Fruit fly (Drosophila melanogaster) whole organism, embryonic: ENCODE results near the gene mib2.

Source experiments
- Antp ChIP-seq: fragments of 200-800 bp; sonication (Bioruptor generic); optimal IDR thresholded peaks from 3 replicates; lab custom pipeline; 2016; ENCODE audit warnings: missing biosample characterization, missing genetic modification characterization
- Atf6 ChIP-seq: fragments of 200-800 bp; sonication (Bioruptor generic); IDR thresholded peaks from 2 replicates; pipeline ENCODE4 v1.3.6; 2022; ENCODE audit warnings: missing biosample characterization, missing genetic modification characterization
- CG10147 ChIP-seq: fragments of 200-800 bp; sonication (Bioruptor generic); optimal IDR thresholded peaks from 2 replicates; lab custom pipeline; 2019; ENCODE audit warnings: missing biosample characterization, mild to moderate bottlenecking, missing genetic modification characterization, moderate library complexity
- CG10274 ChIP-seq: fragments of 200-800 bp; sonication (Bioruptor generic); optimal IDR thresholded peaks from 3 replicates; lab custom pipeline; 2017; ENCODE audit warnings: missing biosample characterization, mild to moderate bottlenecking, missing genetic modification characterization
- CG11560 ChIP-seq: fragments of 200-800 bp; sonication (Bioruptor generic); IDR thresholded peaks from 3 replicates; pipeline ENCODE4 v1.3.6; 2022; ENCODE audit warnings: missing biosample characterization, missing genetic modification characterization
- CG13123 ChIP-seq: fragments of 200-800 bp; sonication (Bioruptor generic); optimal IDR thresholded peaks from 2 replicates; lab custom pipeline; 2016; ENCODE audit warnings: missing biosample characterization, missing genetic modification characterization
- CG13894 ChIP-seq: fragments of 200-800 bp; sonication (Bioruptor generic); optimal IDR thresholded peaks from 3 replicates; lab custom pipeline; 2018; ENCODE audit warnings: missing biosample characterization, mild to moderate bottlenecking, missing genetic modification characterization, moderate library complexity
- CG15011 ChIP-seq: fragments of 200-800 bp; sonication (Bioruptor generic); optimal IDR thresholded peaks from 3 replicates; lab custom pipeline; 2018; ENCODE audit warnings: missing biosample characterization, mild to moderate bottlenecking, missing genetic modification characterization
- CG15514 ChIP-seq: fragments of 200-800 bp; sonication (Bioruptor generic); optimal IDR thresholded peaks from 3 replicates; lab custom pipeline; 2017; ENCODE audit warnings: missing biosample characterization, missing genetic modification characterization, mild to moderate bottlenecking, moderate library complexity, missing genetic modification reagents
- CG1603 ChIP-seq: fragments of 200-800 bp; sonication (Bioruptor generic); optimal IDR thresholded peaks from 2 replicates; lab custom pipeline; 2019; ENCODE audit warnings: missing biosample characterization, mild to moderate bottlenecking, missing genetic modification characterization, moderate library complexity
- CG18262 ChIP-seq: fragments of 200-800 bp; optimal IDR thresholded peaks from 3 replicates; lab custom pipeline; 2019; ENCODE audit warnings: missing biosample characterization, mild to moderate bottlenecking, missing genetic modification characterization, moderate library complexity
- CG2199 ChIP-seq: fragments of 200-800 bp; sonication (Bioruptor generic); IDR thresholded peaks from 3 replicates; pipeline ENCODE4 v1.3.6; 2022; ENCODE audit warnings: missing biosample characterization, missing genetic modification characterization
- CG30431 ChIP-seq: fragments of 200-800 bp; sonication (Bioruptor generic); optimal IDR thresholded peaks from 2 replicates; lab custom pipeline; 2017; ENCODE audit warnings: missing biosample characterization, missing genetic modification characterization
- CG31388 ChIP-seq: fragments of 200-800 bp; sonication (Bioruptor generic); optimal IDR thresholded peaks from 2 replicates; lab custom pipeline; 2016; ENCODE audit warnings: missing biosample characterization, missing genetic modification characterization
- CG4360 ChIP-seq: fragments of 200-800 bp; sonication (Bioruptor generic); IDR thresholded peaks from 2 replicates; pipeline ENCODE4 v1.3.6; 2022; ENCODE audit warnings: missing biosample characterization, missing genetic modification characterization
- CG5245 ChIP-seq: fragments of 200-800 bp; sonication (Bioruptor generic); optimal IDR thresholded peaks from 3 replicates; lab custom pipeline; 2016; ENCODE audit warnings: missing biosample characterization, missing genetic modification characterization
- CG6272 ChIP-seq: fragments of 200-800 bp; sonication (Bioruptor generic); IDR thresholded peaks from 2 replicates; pipeline ENCODE4 v1.3.6; 2022; ENCODE audit warnings: missing biosample characterization, missing genetic modification characterization
- CG7556 ChIP-seq: fragments of 200-800 bp; sonication (Bioruptor generic); optimal IDR thresholded peaks from 2 replicates; lab custom pipeline; 2017; ENCODE audit warnings: missing biosample characterization, mild to moderate bottlenecking, missing genetic modification characterization
- CG9609 ChIP-seq: fragments of 200-800 bp; sonication (Bioruptor generic); optimal IDR thresholded peaks from 3 replicates; lab custom pipeline; 2016; ENCODE audit warnings: missing biosample characterization, missing genetic modification characterization
- D19A ChIP-seq: fragments of 200-800 bp; optimal IDR thresholded peaks from 3 replicates; lab custom pipeline; 2019; ENCODE audit warnings: missing biosample characterization, mild to moderate bottlenecking, missing genetic modification characterization, moderate library complexity
- D19B ChIP-seq: fragments of 200-800 bp; sonication (Bioruptor generic); optimal IDR thresholded peaks from 2 replicates; lab custom pipeline; 2017; ENCODE audit warnings: missing biosample characterization, mild to moderate bottlenecking, missing genetic modification characterization
- Dek ChIP-seq: fragments of 200-800 bp; sonication (Bioruptor generic); optimal IDR thresholded peaks from 3 replicates; lab custom pipeline; 2019; ENCODE audit warnings: missing biosample characterization, mild to moderate bottlenecking, missing genetic modification characterization, moderate library complexity
- Elba2 ChIP-seq: fragments of 200-800 bp; sonication (Bioruptor generic); optimal IDR thresholded peaks from 3 replicates; lab custom pipeline; 2016; ENCODE audit warnings: missing biosample characterization, missing genetic modification characterization
- Gsc ChIP-seq: fragments of 200-800 bp; sonication (Bioruptor generic); IDR thresholded peaks from 2 replicates; pipeline ENCODE4 v1.3.6; 2022; ENCODE audit warnings: missing biosample characterization, missing genetic modification characterization
- HLHmδ ChIP-seq: fragments of 200-800 bp; sonication (Bioruptor generic); optimal IDR thresholded peaks from 2 replicates; lab custom pipeline; 2018; ENCODE audit warnings: missing biosample characterization, mild to moderate bottlenecking, missing genetic modification characterization, moderate library complexity
- Lhr ChIP-seq: fragments of 200-800 bp; sonication (Bioruptor generic); optimal IDR thresholded peaks from 3 replicates; lab custom pipeline; 2017; ENCODE audit warnings: mild to moderate bottlenecking, missing biosample characterization, missing genetic modification reagents, missing genetic modification characterization
- MESR4 ChIP-seq: fragments of 200-800 bp; sonication (Bioruptor generic); optimal IDR thresholded peaks from 2 replicates; lab custom pipeline; 2018; ENCODE audit warnings: missing biosample characterization, mild to moderate bottlenecking, missing genetic modification characterization, moderate library complexity
- Mad ChIP-seq: fragments of 200-800 bp; sonication (Bioruptor generic); optimal IDR thresholded peaks from 2 replicates; lab custom pipeline; 2016; ENCODE audit warnings: missing biosample characterization, missing genetic modification characterization
- NfI ChIP-seq: fragments of 200-800 bp; sonication (Bioruptor generic); optimal IDR thresholded peaks from 3 replicates; lab custom pipeline; 2018; ENCODE audit warnings: missing biosample characterization, mild to moderate bottlenecking, missing genetic modification characterization, moderate library complexity
- Oaz ChIP-seq: fragments of 200-800 bp; sonication (Bioruptor generic); IDR thresholded peaks from 2 replicates; pipeline ENCODE4 v1.3.6; 2022; ENCODE audit warnings: missing biosample characterization, missing genetic modification characterization
- Xbp1 ChIP-seq: fragments of 200-800 bp; sonication (Bioruptor generic); optimal IDR thresholded peaks from 3 replicates; lab custom pipeline; 2016; ENCODE audit warnings: missing biosample characterization, mild to moderate bottlenecking, missing genetic modification characterization
- cad ChIP-seq: fragments of >200 bp; optimal IDR thresholded peaks from 2 replicates; lab custom pipeline; 2017; ENCODE audit warnings: missing biosample characterization, missing genetic modification characterization
- cas ChIP-seq: fragments of 200-800 bp; sonication (Bioruptor generic); IDR thresholded peaks from 2 replicates; pipeline ENCODE4 v1.3.6; 2022; ENCODE audit warnings: missing biosample characterization, missing genetic modification characterization
- cg ChIP-seq: fragments of 200-800 bp; sonication (Bioruptor generic); optimal IDR thresholded peaks from 3 replicates; lab custom pipeline; 2019; ENCODE audit warnings: missing biosample characterization, mild to moderate bottlenecking, missing genetic modification characterization, moderate library complexity
- chm ChIP-seq: fragments of 200-800 bp; sonication (Bioruptor generic); IDR thresholded peaks from 2 replicates; pipeline ENCODE4 v1.3.6; 2022; ENCODE audit warnings: missing biosample characterization, missing genetic modification characterization
- ci ChIP-seq: fragments of 200-800 bp; sonication (Bioruptor generic); IDR thresholded peaks from 3 replicates; pipeline ENCODE4 v1.3.6; 2022; ENCODE audit warnings: missing biosample characterization, missing genetic modification characterization
- crp ChIP-seq, 2 experiments: fragments of 200-800 bp; sonication (Bioruptor generic); optimal IDR thresholded peaks; 2 replicates in 1 of 2; 3 replicates in 1 of 2; lab custom pipeline; 2017; ENCODE audit warnings: missing biosample characterization in 2 of 2, missing genetic modification characterization in 2 of 2, mild to moderate bottlenecking in 1 of 2, moderate library complexity in 1 of 2
- fru ChIP-seq: fragments of >200 bp; optimal IDR thresholded peaks from 2 replicates; lab custom pipeline; 2017
- gcm ChIP-seq: fragments of 200-800 bp; sonication (Bioruptor generic); optimal IDR thresholded peaks from 2 replicates; lab custom pipeline; 2019; ENCODE audit warnings: missing biosample characterization, mild to moderate bottlenecking, missing genetic modification characterization, moderate library complexity
- gro ChIP-seq: fragments of 200-800 bp; sonication (Bioruptor generic); optimal IDR thresholded peaks from 2 replicates; lab custom pipeline; 2016; ENCODE audit warnings: missing biosample characterization, missing genetic modification characterization
- ham ChIP-seq: fragments of 200-800 bp; sonication (Bioruptor generic); IDR thresholded peaks from 2 replicates; pipeline ENCODE4 v1.3.6; 2022; ENCODE audit warnings: missing biosample characterization, missing genetic modification characterization
- kah ChIP-seq: fragments of 200-800 bp; sonication (Bioruptor generic); optimal IDR thresholded peaks from 2 replicates; lab custom pipeline; 2018; ENCODE audit warnings: missing biosample characterization, mild to moderate bottlenecking, missing genetic modification characterization
- klu ChIP-seq: fragments of 200-800 bp; sonication (Bioruptor generic); IDR thresholded peaks from 2 replicates; pipeline ENCODE4 v1.3.6; 2022; ENCODE audit warnings: missing biosample characterization, missing genetic modification characterization
- mld ChIP-seq: fragments of 200-800 bp; sonication (Bioruptor generic); IDR thresholded peaks from 3 replicates; pipeline ENCODE4 v1.3.6; 2022; ENCODE audit warnings: missing biosample characterization, missing genetic modification characterization; ENCODE audit not compliant: partially characterized antibody
- onecut ChIP-seq: fragments of 200-800 bp; sonication (Bioruptor generic); IDR thresholded peaks from 2 replicates; pipeline ENCODE4 v1.3.6; 2022; ENCODE audit warnings: missing biosample characterization, missing genetic modification characterization
- pum ChIP-seq: fragments of 200-800 bp; sonication (Bioruptor generic); optimal IDR thresholded peaks from 2 replicates; lab custom pipeline; 2016; ENCODE audit warnings: missing biosample characterization, missing genetic modification characterization
- sr ChIP-seq: fragments of 200-800 bp; sonication (Bioruptor generic); IDR thresholded peaks from 3 replicates; pipeline ENCODE4 v1.3.6; 2022; ENCODE audit warnings: missing biosample characterization, missing genetic modification characterization
- vnd ChIP-seq: fragments of 200-800 bp; sonication (Bioruptor generic); IDR thresholded peaks from 3 replicates; pipeline ENCODE4 v1.3.6; 2022; ENCODE audit warnings: missing biosample characterization, missing genetic modification characterization; ENCODE audit not compliant: partially characterized antibody
- zen ChIP-seq: fragments of 200-800 bp; sonication (Bioruptor generic); optimal IDR thresholded peaks from 3 replicates; lab custom pipeline; 2018; ENCODE audit warnings: missing biosample characterization, mild to moderate bottlenecking, missing genetic modification characterization, moderate library complexity
- zf30C ChIP-seq: fragments of 200-800 bp; sonication (Bioruptor generic); optimal IDR thresholded peaks from 3 replicates; lab custom pipeline; 2018; ENCODE audit warnings: missing biosample characterization, mild to moderate bottlenecking, missing genetic modification characterization

mib2 gene

DNA sequence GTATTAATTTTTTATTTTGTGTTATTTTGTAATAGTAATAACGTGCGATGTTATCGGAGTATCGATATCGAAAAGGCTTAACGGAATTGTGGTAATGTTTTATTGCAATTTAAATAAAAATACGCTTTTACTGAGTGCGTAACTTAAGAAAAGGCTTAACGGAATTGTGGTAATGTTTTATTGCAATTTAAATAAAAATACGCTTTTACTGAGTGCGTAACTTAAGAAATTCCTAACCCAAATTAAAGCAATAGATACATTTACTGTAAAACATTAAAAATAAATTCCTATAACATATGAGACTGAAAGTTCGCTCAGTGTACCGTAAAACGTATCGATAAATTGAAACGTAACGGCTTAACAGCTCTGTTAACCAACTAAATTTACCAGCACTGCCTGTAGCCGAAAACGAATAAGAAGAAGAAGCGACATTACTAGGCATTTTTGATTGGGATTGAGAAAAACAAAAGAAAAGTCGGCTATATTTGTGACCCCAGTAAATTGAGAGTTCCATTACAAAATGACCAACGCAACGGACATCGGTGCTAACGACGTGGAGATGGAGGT lies 17.4 kb downstream of the mib2 start, which contains the start of gene Rpn3 (continued):
- TF ChIP-seq Antp (peak; percentile 68), Lhr (GFP tag; lab: Kevin White, UChicago) (peak; percentile 34), CG6272 (peak; percentile 79), Xbp1 (GFP tag; lab: Kevin White, UChicago) (peak; percentile 84), zf30C (GFP tag; lab: Kevin White, UChicago) (peak; percentile 96), ham (GFP tag; lab: Robert Waterston, UW) (no peak), chm (GFP tag; lab: Robert Waterston, UW) (peak; percentile 70), Dek (peak; percentile 75), CG1603 (tag; lab: Kevin White, UChicago) (peak; percentile 77), sr (GFP tag; lab: Robert Waterston, UW) (peak; percentile 29; the same call in 1 of the 3 replicates), CG4360 (GFP tag; lab: Robert Waterston, UW) (no peak), Oaz (GFP tag; lab: Robert Waterston, UW) (peak; percentile 71), CG2199 (GFP tag; lab: Robert Waterston, UW) (peak; percentile 82; the same call in 2 of the 3 replicates), crp (GFP tag; optimal IDR thresholded peaks at IDR 0.05; lab: Kevin White, UChicago) (peak in 1 of 2 experiments; percentile 26), vnd (GFP tag; lab: Robert Waterston, UW) (peak; percentile 72), CG31388 (GFP tag; lab: Kevin White, UChicago) (peak; percentile 65), CG15011 (no peak), ci (GFP tag; lab: Robert Waterston, UW) (peak; percentile 89), pum (peak; percentile 69), D19A (peak; percentile 70), cad (GFP tag; lab: Kevin White, UChicago) (no peak), cg (GFP tag; lab: Kevin White, UChicago) (no peak), CG5245 (GFP tag; lab: Kevin White, UChicago) (peak; percentile 62), zen (tag; lab: Kevin White, UChicago) (peak; percentile 84), Mad (GFP tag; lab: Kevin White, UChicago) (peak; percentile 74), CG18262 (tag; lab: Kevin White, UChicago) (peak; percentile 85), kah (GFP tag; lab: Kevin White, UChicago) (no peak), HLHmδ (GFP tag; lab: Kevin White, UChicago) (no peak), cas (GFP tag; lab: Robert Waterston, UW) (peak; percentile 69), CG13123 (GFP tag; lab: Kevin White, UChicago) (peak; percentile 68), gcm (GFP tag; lab: Kevin White, UChicago) (peak; percentile 68), Atf6 (GFP tag; lab: Robert Waterston, UW) (peak; percentile 90), CG30431 (GFP tag; lab: Kevin White, UChicago) (peak; percentile 44), fru (no peak), MESR4 (GFP tag; lab: Kevin White, UChicago) (peak; percentile 65), gro (GFP tag; lab: Kevin White, UChicago) (peak; percentile 47), NfI (GFP tag; lab: Kevin White, UChicago) (peak; percentile 79), CG7556 (peak; percentile 78), CG11560 (tag; lab: Robert Waterston, UW) (0 out of 3 replicates have a peak, but pooled peaks have one; percentile 34), CG10147 (peak; percentile 46), onecut (GFP tag; lab: Robert Waterston, UW) (peak; percentile 60), CG13894 (tag; lab: Kevin White, UChicago) (peak; percentile 37), klu (GFP tag; lab: Robert Waterston, UW) (peak; percentile 68; the same call in 1 of the 2 replicates), CG15514 (GFP tag; lab: Kevin White, UChicago) (peak; percentile 67), mld (no peak), D19B (GFP tag; lab: Kevin White, UChicago) (no peak), Gsc (GFP tag; lab: Robert Waterston, UW) (peak; percentile 19; the same call in 1 of the 2 replicates), Elba2 (GFP tag; lab: Kevin White, UChicago) (no peak), CG10274 (GFP tag; lab: Kevin White, UChicago) (peak; percentile 7), CG9609 (peak; percentile 83)
